Worm (Caenorhabditis elegans) whole organism, L1 larva: ENCODE measurements around the gene F08D12.2.

Experiments used
- C34B4.2 ChIP-seq: sonication (generic microtip); optimal IDR thresholded peaks from 2 replicates; lab custom pipeline; 2017; ENCODE audit warnings: mild to moderate bottlenecking, missing genetic modification characterization, missing compliant biosample characterization
- F16B12.6 ChIP-seq: fragments of 150-350 bp; optimal IDR thresholded peaks from 2 replicates; lab custom pipeline; 2014; ENCODE audit warnings: missing biosample characterization, missing genetic modification characterization
- aly-2 ChIP-seq: fragments of 150-350 bp; optimal IDR thresholded peaks from 2 replicates; lab custom pipeline; 2014; ENCODE audit warnings: missing biosample characterization, missing genetic modification characterization
- blmp-1 ChIP-seq: fragments of 150-350 bp; optimal IDR thresholded peaks from 2 replicates; lab custom pipeline; 2014; ENCODE audit warnings: missing biosample characterization, missing genetic modification characterization
- ceh-90 ChIP-seq: sonication (generic microtip); optimal IDR thresholded peaks from 2 replicates; lab custom pipeline; 2016; ENCODE audit warnings: missing genetic modification characterization, missing compliant biosample characterization
- dsc-1 ChIP-seq: sonication (generic microtip); optimal IDR thresholded peaks from 2 replicates; lab custom pipeline; 2016; ENCODE audit warnings: mild to moderate bottlenecking, missing genetic modification characterization, missing compliant biosample characterization
- efl-1 ChIP-seq, 4 experiments: fragments of 150-350 bp; optimal IDR thresholded peaks in 3 of 4; peaks in 1 of 4; 1 replicate in 1 of 4; 2 replicates in 3 of 4; lab custom pipeline; 2014; ENCODE audit warnings: missing biosample characterization in 2 of 4, missing genetic modification characterization in 2 of 4, missing genetic modification reagents in 2 of 4
- efl-3 ChIP-seq: fragments of 200-800 bp; sonication (Bioruptor generic); optimal IDR thresholded peaks from 2 replicates; lab custom pipeline; 2018; ENCODE audit warnings: mild to moderate bottlenecking, missing genetic modification characterization, missing compliant biosample characterization
- egl-27 ChIP-seq, 2 experiments: fragments of 150-350 bp in 1 of 2; sonication (generic microtip); optimal IDR thresholded peaks; 3 replicates each; lab custom pipeline; 2017 to 2018; ENCODE audit warnings: missing biosample characterization in 2 of 2, missing genetic modification characterization in 2 of 2, missing genetic modification reagents in 2 of 2
- elt-3 ChIP-seq, 6 experiments: fragments of 150-350 bp in 1 of 6; sonication (generic microtip); optimal IDR thresholded peaks; 2 replicates each; lab custom pipeline; 2017 to 2018; ENCODE audit warnings: missing biosample characterization in 6 of 6, missing genetic modification characterization in 6 of 6, inconsistent platforms in 1 of 6
- fkh-4 ChIP-seq: sonication (generic microtip); optimal IDR thresholded peaks from 2 replicates; lab custom pipeline; 2016; ENCODE audit warnings: missing compliant biosample characterization, missing genetic modification characterization, borderline replicate concordance
- fkh-8 ChIP-seq: sonication (generic microtip); optimal IDR thresholded peaks from 2 replicates; lab custom pipeline; 2016; ENCODE audit warnings: mild to moderate bottlenecking, missing genetic modification characterization, missing compliant biosample characterization
- fos-1 ChIP-seq: fragments of 150-350 bp; optimal IDR thresholded peaks from 2 replicates; lab custom pipeline; 2014; ENCODE audit warnings: missing biosample characterization, missing genetic modification characterization
- grh-1 ChIP-seq: fragments of 200-800 bp; sonication (Bioruptor generic); IDR thresholded peaks from 2 replicates; pipeline ENCODE4 v1.3.6; 2022; ENCODE audit warnings: missing genetic modification reagents, missing genetic modification characterization, missing compliant biosample characterization
- hlh-17 ChIP-seq: fragments of 200-800 bp; sonication (Bioruptor generic); optimal IDR thresholded peaks from 2 replicates; lab custom pipeline; 2018; ENCODE audit warnings: missing genetic modification characterization, mild to moderate bottlenecking, missing compliant biosample characterization, moderate library complexity, borderline replicate concordance
- hpl-2 ChIP-seq: fragments of 150-350 bp; optimal IDR thresholded peaks from 2 replicates; lab custom pipeline; 2014; ENCODE audit warnings: missing biosample characterization, missing genetic modification reagents, missing genetic modification characterization
- irx-1 ChIP-seq: sonication (generic microtip); optimal IDR thresholded peaks from 2 replicates; lab custom pipeline; 2016; ENCODE audit warnings: missing genetic modification characterization, missing compliant biosample characterization
- jun-1 ChIP-seq: fragments of 150-350 bp; optimal IDR thresholded peaks from 2 replicates; lab custom pipeline; 2014; ENCODE audit warnings: missing biosample characterization, missing genetic modification reagents, missing genetic modification characterization
- lin-39 ChIP-seq: fragments of 150-350 bp; optimal IDR thresholded peaks from 2 replicates; lab custom pipeline; 2014; ENCODE audit warnings: missing biosample characterization, missing genetic modification reagents, missing genetic modification characterization
- lir-3 ChIP-seq: sonication (generic microtip); optimal IDR thresholded peaks from 2 replicates; lab custom pipeline; 2016; ENCODE audit warnings: mild to moderate bottlenecking, missing genetic modification characterization, moderate library complexity, missing compliant biosample characterization; ENCODE audit not compliant: poor library complexity
- mab-9 ChIP-seq: fragments of 200-800 bp; sonication (Bioruptor generic); IDR thresholded peaks from 2 replicates; pipeline ENCODE4 v1.3.6; 2022; ENCODE audit warnings: missing genetic modification reagents, missing genetic modification characterization, missing compliant biosample characterization
- nhr-12 ChIP-seq: sonication (generic microtip); optimal IDR thresholded peaks from 2 replicates; lab custom pipeline; 2017; ENCODE audit warnings: missing biosample characterization, missing genetic modification characterization
- nhr-19 ChIP-seq: fragments of 200-800 bp; sonication (Bioruptor generic); conservative IDR thresholded peaks from 2 replicates; pipeline ENCODE4 v1.3.6; 2022; ENCODE audit warnings: missing genetic modification characterization, missing compliant biosample characterization
- nhr-237 ChIP-seq: fragments of 150-350 bp; optimal IDR thresholded peaks from 2 replicates; lab custom pipeline; 2014; ENCODE audit warnings: missing biosample characterization, missing genetic modification characterization
- nhr-76 ChIP-seq: sonication (generic microtip); optimal IDR thresholded peaks from 2 replicates; lab custom pipeline; 2017; ENCODE audit warnings: missing biosample characterization, missing genetic modification characterization
- nhr-77 ChIP-seq: fragments of 150-350 bp; optimal IDR thresholded peaks from 2 replicates; lab custom pipeline; 2014; ENCODE audit warnings: missing biosample characterization, missing genetic modification characterization
- nhr-84 ChIP-seq: sonication (generic microtip); optimal IDR thresholded peaks from 2 replicates; lab custom pipeline; 2017; ENCODE audit warnings: missing biosample characterization, missing genetic modification characterization
- nhr-85 ChIP-seq: sonication (generic microtip); peaks from one replicate; lab custom pipeline; 2016; ENCODE audit warnings: missing genetic modification characterization, inconsistent platforms, missing compliant biosample characterization
- pqm-1 ChIP-seq: sonication (generic microtip); optimal IDR thresholded peaks from 3 replicates; lab custom pipeline; 2017; ENCODE audit warnings: missing biosample characterization, missing genetic modification characterization
- skn-1 ChIP-seq: fragments of 150-350 bp; optimal IDR thresholded peaks from 2 replicates; lab custom pipeline; 2014; ENCODE audit warnings: missing biosample characterization, missing genetic modification characterization
- snpc-4 ChIP-seq: fragments of 150-350 bp; optimal IDR thresholded peaks from 2 replicates; lab custom pipeline; 2014; ENCODE audit warnings: missing biosample characterization, missing genetic modification characterization
- sox-4 ChIP-seq: sonication (generic microtip); optimal IDR thresholded peaks from 2 replicates; lab custom pipeline; 2016; ENCODE audit warnings: missing genetic modification characterization, missing compliant biosample characterization
- sptf-1 ChIP-seq: fragments of 150-350 bp; optimal IDR thresholded peaks from 2 replicates; lab custom pipeline; 2014; ENCODE audit warnings: missing biosample characterization, missing genetic modification characterization
- tbx-2 ChIP-seq: sonication (generic microtip); optimal IDR thresholded peaks from 2 replicates; lab custom pipeline; 2016; ENCODE audit warnings: missing genetic modification characterization, missing compliant biosample characterization
- vab-15 ChIP-seq: sonication (generic microtip); optimal IDR thresholded peaks from 2 replicates; lab custom pipeline; 2017; ENCODE audit warnings: missing genotype, mild to moderate bottlenecking, missing genetic modification characterization, missing compliant biosample characterization
- ztf-11 ChIP-seq, 2 experiments: sonication (generic microtip); optimal IDR thresholded peaks; 2 replicates each; lab custom pipeline; 2016 to 2017; ENCODE audit warnings: missing genetic modification characterization in 2 of 2, missing biosample characterization in 1 of 2, missing compliant biosample characterization in 1 of 2

F08D12.2 gene

ce11 chrII:2752999-2753398 lies 28.5 kb upstream of the F08D12.2 start, which contains the start of gene F29A7.3:
Gene F29A7.3 (plus strand): TSS chrII:2753299.
- no peak for TF ChIP-seq hlh-17 (GFP tag; lab: Kevin White, UChicago)
- TF ChIP-seq F16B12.6 (tag; lab: Kevin White, UChicago) = no peak
- TF ChIP-seq, all 84 proteins: peak for 0

DNA sequence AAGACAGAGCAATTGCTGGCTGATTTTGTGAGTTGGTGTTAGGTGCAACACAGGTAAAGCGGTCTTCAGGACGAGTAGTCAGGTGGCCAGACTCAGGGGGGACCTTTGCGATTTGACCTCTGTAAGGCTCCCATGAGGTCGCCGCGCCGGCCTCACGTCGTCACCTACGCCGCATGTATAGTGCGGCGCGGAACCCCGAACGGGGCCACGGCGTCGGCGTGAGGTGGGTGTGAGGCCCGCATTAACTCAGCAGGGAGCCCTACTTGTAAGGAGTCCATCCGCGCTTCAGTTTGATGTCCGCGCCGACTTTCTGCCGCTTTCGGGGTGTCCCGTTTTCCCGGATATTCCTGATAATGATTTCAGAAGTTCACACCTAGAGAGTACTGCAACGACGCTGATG lies 26.9 kb upstream of the F08D12.2 start:
- TF ChIP-seq nhr-76 (tag; lab: Kevin White, UChicago) (no peak), skn-1 (tag; lab: Kevin White, UChicago) (no peak), ztf-11 (tag; optimal IDR thresholded peaks at IDR 0.05; lab: Kevin White, UChicago) (no peak), fkh-8 (tag; lab: Kevin White, UChicago) (no peak), lin-39 (no peak), blmp-1 (tag; lab: Kevin White, UChicago) (no peak), sox-4 (no peak), irx-1 (no peak), jun-1 (tag; lab: Kevin White, UChicago) (no peak), dsc-1 (tag; lab: Kevin White, UChicago) (no peak), nhr-237 (tag; lab: Kevin White, UChicago) (no peak), efl-3 (GFP tag; lab: Kevin White, UChicago) (no peak), fkh-4 (tag; lab: Kevin White, UChicago) (no peak), aly-2 (tag; lab: Kevin White, UChicago) (no peak), sptf-1 (tag; lab: Kevin White, UChicago) (no peak), nhr-19 (GFP tag; lab: Robert Waterston, UW) (no peak), ceh-90 (tag; lab: Kevin White, UChicago) (no peak)

- no peak for TF ChIP-seq nhr-12 (tag; lab: Kevin White, UChicago)
- TF ChIP-seq elt-3 (tag; optimal IDR thresholded peaks at IDR 0.05; lab: Kevin White, UChicago) = no peak
- TF ChIP-seq C34B4.2 (tag; lab: Kevin White, UChicago) = no peak
- TF ChIP-seq nhr-76 (tag; lab: Kevin White, UChicago) = no peak
- TF ChIP-seq snpc-4 (tag; lab: Kevin White, UChicago) = no peak
- no peak for TF ChIP-seq ztf-11 (tag; optimal IDR thresholded peaks at IDR 0.05; lab: Kevin White, UChicago)
- TF ChIP-seq egl-27 (tag; optimal IDR thresholded peaks at IDR 0.05; lab: Kevin White, UChicago) = no peak
- no peak for TF ChIP-seq nhr-77 (tag; lab: Kevin White, UChicago)
- no peak for TF ChIP-seq hlh-17 (GFP tag; lab: Kevin White, UChicago)
- no peak for TF ChIP-seq nhr-84
- TF ChIP-seq pqm-1 (tag; lab: Kevin White, UChicago) = no peak
- TF ChIP-seq mab-9 (GFP tag; lab: Robert Waterston, UW) = no peak
- TF ChIP-seq nhr-85 (tag; lab: Kevin White, UChicago) = no peak
- TF ChIP-seq fos-1 (tag; lab: Kevin White, UChicago) = no peak
- no peak for TF ChIP-seq lir-3 (tag; lab: Kevin White, UChicago)
- no peak for TF ChIP-seq hpl-2
- TF ChIP-seq, all 84 proteins: peak for 0
Observed at ce11 chrII:2756351-2756750, 25.1 kb upstream of the F08D12.2 start.

DNA sequence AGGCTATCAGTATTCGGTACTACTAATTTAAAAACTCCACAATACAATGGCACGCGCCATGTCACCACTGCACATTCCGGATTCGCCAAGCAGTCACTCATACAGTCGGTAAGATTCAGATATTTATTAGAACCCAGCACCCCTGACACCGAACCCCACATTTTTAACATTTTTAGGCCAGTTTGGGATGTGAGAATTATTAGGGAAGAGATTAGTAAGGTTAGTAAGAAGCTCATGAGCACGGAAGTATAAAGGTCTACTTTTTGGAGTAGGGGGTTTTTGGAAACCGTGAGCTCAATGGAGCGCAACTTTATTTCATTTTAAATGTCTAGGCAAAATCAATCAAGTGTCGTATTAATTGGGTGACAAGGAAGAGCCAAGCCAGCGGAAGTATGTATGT lies 23.5 kb upstream of the F08D12.2 start, which contains the start of gene F29A7.8:
TSS of gene F29A7.8 (minus strand) at position 101 of the 400 bp plus-strand sequence.
- TF ChIP-seq tbx-2 (no peak), hpl-2 (no peak), efl-1 (optimal IDR thresholded peaks at IDR 0.05; lab: Kevin White, UChicago) (no peak), efl-1 (GFP tag; optimal IDR thresholded peaks at IDR 0.05 in 1 of 2; lab: Kevin White, UChicago) (peak in 1 of 2 experiments; percentile 22), lir-3 (tag; lab: Kevin White, UChicago) (no peak), vab-15 (tag; lab: Kevin White, UChicago) (no peak), grh-1 (GFP tag; lab: Robert Waterston, UW) (no peak)
- TF ChIP-seq, all 84 proteins: peak for 1
